Worm (Caenorhabditis elegans): ENCODE measurements around the gene nhr-18.
"Not testable (repeated sequence)": the region's sequence is repeated elsewhere in the genome, so short reads cannot be mapped to it uniquely, and the experiment has no call there.

Gene nhr-18

DNA sequence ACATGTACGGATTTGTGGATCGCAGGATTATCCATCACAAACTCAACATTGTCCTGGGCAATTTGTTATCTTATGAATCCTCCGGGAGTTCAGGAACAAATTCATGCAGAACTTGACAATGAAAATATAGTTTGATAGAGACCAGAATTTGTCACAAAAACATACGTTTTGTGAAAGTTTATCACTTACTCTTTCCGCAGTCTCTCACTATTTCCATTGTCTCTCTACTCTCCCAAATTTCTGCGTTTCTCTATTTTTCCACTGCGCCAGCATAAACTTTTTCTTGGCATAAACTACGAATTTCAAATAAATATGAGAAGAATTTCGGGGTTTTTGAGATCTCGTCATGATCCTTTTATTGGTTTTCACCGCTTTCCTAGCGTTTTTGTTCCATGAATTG is 15.6 kb downstream of the nhr-18 start, which contains the start of gene cyp-33C3:
Gene cyp-33C3, plus strand, starts transcription at position 149 of the 400 bp plus-strand sequence.
- TF ChIP-seq W03F9.2 (tag; optimal IDR thresholded peaks at IDR 0.05) (no peak), him-1 (tag; optimal IDR thresholded peaks at IDR 0.05) (no peak), dao-5 (tag; optimal IDR thresholded peaks at IDR 0.05) (no peak)

DNA sequence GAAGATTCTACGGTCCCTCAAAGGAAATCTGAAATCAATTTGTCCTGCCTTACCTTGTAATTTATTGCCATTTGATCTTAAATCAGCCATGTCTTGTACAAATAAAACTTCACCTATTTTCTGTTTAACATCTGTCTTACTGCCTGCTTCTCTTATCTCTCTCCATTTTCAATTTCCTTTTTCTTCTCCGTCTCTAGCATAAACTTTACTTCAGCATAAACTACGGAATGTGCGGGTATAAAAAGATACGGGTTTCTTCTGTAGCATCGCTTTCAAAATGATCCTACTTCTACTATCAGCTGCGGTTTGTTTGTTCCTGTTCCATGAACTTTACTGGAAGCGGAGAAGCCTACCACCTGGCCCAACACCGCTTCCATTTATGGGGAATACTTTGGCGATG is 17.7 kb downstream of the nhr-18 start, which contains the start of gene cyp-33C5:
Gene cyp-33C5, plus strand, starts transcription at position 254 of the 400 bp plus-strand sequence.
- no peak for TF ChIP-seq W03F9.2 (tag; optimal IDR thresholded peaks at IDR 0.05)
- TF ChIP-seq dao-5 (tag; optimal IDR thresholded peaks at IDR 0.05) = no peak
- TF ChIP-seq him-1 (tag; optimal IDR thresholded peaks at IDR 0.05) = no peak

DNA sequence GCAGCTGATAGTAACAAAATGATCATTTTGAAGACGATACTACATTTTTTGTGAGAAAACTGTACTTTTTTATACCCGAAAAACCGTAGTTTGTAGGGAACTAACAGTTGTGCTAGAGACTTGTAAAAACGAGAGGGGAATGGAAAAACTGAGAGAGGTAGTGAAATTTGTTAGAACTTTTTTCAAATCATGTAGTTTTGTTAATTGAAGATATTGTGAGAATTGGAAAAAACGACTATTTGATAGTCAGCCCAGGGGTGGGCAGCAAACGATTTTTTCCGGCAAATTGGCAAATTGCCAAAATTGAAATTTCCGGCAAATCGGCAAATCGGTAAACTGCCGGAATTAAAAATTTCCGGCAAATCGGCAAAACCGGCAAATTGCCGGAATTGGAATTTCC is 22.3 kb downstream of the nhr-18 start, which contains the start of gene cyp-33C6:
Gene cyp-33C6, minus strand, starts transcription at position 101 of the 400 bp plus-strand sequence.
- TF ChIP-seq him-1 (tag; optimal IDR thresholded peaks at IDR 0.05) (no peak), W03F9.2 (tag; optimal IDR thresholded peaks at IDR 0.05) (no peak), dao-5 (tag; optimal IDR thresholded peaks at IDR 0.05) (no peak)

DNA sequence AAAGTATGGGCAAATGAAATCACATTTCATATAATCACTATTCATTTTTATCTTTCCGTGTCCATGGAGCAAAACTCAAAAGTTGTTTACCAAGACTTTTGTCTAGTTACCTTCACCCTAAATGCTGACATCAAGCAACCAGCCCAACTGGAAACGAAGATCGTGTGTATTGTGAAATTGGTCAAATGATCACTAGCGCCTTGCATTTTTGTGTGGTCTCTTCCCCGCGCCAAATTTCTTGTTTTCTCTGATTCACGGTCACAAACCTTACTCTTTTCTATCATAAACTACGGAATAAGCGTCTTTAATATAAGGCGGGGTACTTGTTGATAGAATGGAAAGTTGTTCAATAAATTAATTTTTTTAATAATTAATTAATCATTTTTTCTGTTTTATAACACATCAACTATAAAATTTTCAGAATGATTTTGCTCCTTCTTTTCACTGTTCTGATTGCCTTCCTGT is 23.2 kb downstream of the nhr-18 start, which contains the start of gene cyp-33C7:
Gene cyp-33C7, plus strand, starts transcription at position 415 of the 465 bp plus-strand sequence.
- TF ChIP-seq W03F9.2 (tag; optimal IDR thresholded peaks at IDR 0.05) (no peak), dao-5 (tag; optimal IDR thresholded peaks at IDR 0.05) (no peak), him-1 (tag; optimal IDR thresholded peaks at IDR 0.05) (no peak)

DNA sequence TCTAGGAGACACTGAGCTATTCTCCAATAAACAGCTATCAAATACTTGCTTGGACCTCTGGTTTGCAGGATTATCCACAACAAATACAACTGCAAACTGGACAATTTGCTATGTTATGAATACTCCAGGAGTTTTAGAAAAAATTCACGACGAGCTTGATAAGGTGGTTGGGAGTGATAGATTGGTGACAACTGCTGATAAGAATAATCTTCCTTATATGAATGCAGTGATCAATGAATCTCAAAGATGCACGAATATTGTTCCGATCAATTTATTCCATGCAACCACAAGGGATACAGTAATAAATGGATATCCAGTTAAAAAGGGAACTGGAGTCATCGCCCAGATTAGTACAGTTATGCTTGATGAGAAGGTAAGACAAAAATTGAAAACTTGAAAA is 24.8 kb downstream of the nhr-18 start:
- no peak for TF ChIP-seq him-1 (tag; optimal IDR thresholded peaks at IDR 0.05)
- no peak for TF ChIP-seq dao-5 (tag; optimal IDR thresholded peaks at IDR 0.05)
- TF ChIP-seq W03F9.2 (tag; optimal IDR thresholded peaks at IDR 0.05) = no peak

DNA sequence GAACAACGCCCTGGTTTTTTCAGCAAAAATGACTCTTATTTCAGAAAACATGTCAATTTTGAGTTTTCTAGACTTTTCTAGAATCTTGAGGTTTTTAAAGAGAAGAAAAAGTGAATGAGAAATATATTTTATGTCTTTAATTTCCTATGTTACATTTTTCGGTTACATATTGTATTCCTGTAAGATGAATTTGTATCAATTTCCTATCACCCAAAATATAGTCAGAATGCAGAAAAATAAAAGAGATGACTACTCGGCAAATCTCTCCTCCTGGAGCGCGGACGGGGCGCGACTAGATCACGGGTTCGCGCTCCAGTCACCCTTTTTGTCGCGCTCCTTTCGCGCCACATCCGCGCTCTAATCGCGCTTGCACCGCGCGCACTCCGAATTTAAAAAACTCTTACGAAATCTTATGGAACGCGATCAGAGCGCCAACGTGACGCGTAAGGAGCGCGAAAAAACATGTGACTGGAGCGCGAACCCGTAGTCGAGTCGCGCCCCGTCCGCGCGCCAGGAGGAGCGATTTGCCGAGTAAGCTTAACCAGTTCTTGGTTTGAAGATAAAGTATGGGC is 27.6 kb downstream of the nhr-18 start, which contains the start of gene str-253:
Gene str-253, minus strand, starts transcription at position 51 of the 572 bp plus-strand sequence.
- TF ChIP-seq dao-5 (tag; optimal IDR thresholded peaks at IDR 0.05) (no peak), W03F9.2 (tag; optimal IDR thresholded peaks at IDR 0.05) (no peak), him-1 (tag; optimal IDR thresholded peaks at IDR 0.05) (no peak)

DNA sequence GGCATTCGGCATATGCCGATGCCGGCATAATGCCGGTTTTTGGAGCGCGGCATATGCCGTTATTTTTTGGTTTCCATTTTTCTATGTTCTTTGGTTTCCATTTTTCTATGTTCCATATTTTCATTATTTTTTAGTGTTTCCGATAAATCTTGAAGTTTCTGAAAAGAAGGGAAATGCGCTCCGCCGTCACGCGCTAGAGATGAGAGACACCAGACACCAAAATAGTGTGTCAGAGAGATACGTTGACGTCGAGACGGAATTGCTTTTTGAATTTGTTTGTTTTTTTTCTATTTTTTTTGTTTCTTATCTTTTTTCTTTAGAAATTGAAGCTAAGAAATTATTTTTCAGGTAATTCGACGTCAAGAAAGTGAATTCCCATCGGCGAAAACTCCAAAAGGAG is 28.2 kb downstream of the nhr-18 start, which contains the start of gene F41B5.1:
Gene F41B5.1, plus strand, starts transcription at position 343 of the 400 bp plus-strand sequence.
- TF ChIP-seq dao-5, W03F9.2, him-1 (tag; optimal IDR thresholded peaks at IDR 0.05): not testable (repeated sequence)

DNA sequence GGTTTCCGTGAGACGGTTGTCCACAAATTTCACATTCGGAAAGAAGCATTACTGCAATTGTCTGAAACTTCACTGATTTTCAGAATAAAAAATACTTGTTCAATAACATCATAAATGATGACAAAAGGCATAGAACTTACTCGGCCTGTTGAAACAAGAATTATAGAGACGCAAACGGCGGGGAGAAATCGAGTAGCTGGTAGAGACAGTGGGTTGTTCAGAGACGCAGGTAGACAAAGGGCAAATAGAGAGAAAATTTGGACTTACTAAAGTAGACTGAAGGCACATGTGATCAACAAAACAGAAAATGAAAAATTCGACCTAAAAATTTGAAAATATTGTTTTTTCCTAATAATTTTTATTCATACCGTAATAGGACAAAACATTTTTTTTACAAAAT is 32.7 kb downstream of the nhr-18 start, which contains the start of gene nhr-182:
Gene nhr-182, minus strand, starts transcription at position 178 of the 400 bp plus-strand sequence.
- TF ChIP-seq dao-5 (tag; optimal IDR thresholded peaks at IDR 0.05) = no peak

DNA sequence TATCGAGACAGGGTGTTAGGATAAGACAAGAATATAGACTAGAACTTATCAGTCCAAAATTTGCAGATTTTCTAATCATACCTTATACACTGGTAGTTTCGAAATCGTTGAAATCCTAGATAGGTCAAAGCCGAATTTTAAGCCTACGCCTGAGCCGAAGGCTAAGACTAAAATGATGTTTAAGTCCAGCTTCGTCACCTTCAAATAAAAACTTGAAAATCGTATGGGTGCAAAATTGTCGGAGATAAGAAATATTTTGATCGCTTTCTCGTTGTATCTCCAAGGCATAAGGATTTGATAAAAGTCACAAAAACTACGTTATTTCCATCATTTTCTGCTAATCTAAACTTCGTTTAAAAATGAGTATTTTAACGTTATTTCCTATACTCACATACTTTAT is 33.7 kb downstream of the nhr-18 start, which contains the start of gene F41B5.12:
Gene F41B5.12, plus strand, starts transcription at position 301 of the 400 bp plus-strand sequence.
- TF ChIP-seq him-1 (tag; optimal IDR thresholded peaks at IDR 0.05) = no peak
- no peak for TF ChIP-seq W03F9.2 (tag; optimal IDR thresholded peaks at IDR 0.05)
- TF ChIP-seq dao-5 (tag; optimal IDR thresholded peaks at IDR 0.05) = no peak

DNA sequence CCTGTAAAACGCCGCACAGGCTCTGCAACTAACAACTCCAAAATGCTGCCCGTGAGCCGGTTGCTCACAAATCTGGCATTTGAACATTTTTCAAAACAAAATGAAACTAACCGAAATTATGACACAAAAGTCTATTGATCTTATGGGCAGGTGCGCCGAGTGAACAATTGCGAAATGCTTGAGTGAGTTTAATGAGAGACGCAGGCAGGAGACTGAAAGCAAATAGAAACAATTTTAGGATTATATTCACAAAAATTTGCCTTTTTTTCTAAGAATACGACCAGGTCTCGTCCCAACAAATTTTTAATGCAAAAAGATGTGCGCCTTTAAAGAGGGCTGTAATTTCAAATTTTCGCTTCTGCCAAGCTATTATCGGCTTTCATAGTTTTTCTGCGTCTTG is 37.5 kb downstream of the nhr-18 start, which contains the start of gene nhr-183:
Gene nhr-183, minus strand, starts transcription at position 180 of the 400 bp plus-strand sequence.
- TF ChIP-seq dao-5 (tag; optimal IDR thresholded peaks at IDR 0.05) (no peak), him-1 (tag; optimal IDR thresholded peaks at IDR 0.05) (no peak), W03F9.2 (tag; optimal IDR thresholded peaks at IDR 0.05) (no peak)

DNA sequence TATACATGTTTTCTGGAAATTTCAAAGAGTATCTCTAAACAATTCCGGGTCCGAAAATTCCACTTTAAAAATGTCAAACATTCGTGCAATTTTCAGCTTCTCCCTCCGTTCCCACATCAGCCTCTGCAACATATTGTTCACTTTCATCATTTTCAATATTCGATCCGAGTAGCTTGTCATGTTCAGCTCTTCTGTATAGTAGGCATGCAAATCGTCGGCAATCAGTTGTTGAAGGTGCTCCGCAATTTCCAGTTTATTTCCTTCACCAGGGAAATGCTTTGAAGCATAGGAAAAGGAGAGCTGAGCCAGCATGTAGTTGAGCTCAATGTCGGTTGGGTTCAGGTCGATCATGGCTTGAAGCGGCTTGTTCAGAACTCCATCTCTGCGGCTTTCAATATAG is 37.9 kb downstream of the nhr-18 start:
- no peak for TF ChIP-seq W03F9.2 (tag; optimal IDR thresholded peaks at IDR 0.05)
- TF ChIP-seq dao-5 (tag; optimal IDR thresholded peaks at IDR 0.05) = no peak
- no peak for TF ChIP-seq him-1 (tag; optimal IDR thresholded peaks at IDR 0.05)

DNA sequence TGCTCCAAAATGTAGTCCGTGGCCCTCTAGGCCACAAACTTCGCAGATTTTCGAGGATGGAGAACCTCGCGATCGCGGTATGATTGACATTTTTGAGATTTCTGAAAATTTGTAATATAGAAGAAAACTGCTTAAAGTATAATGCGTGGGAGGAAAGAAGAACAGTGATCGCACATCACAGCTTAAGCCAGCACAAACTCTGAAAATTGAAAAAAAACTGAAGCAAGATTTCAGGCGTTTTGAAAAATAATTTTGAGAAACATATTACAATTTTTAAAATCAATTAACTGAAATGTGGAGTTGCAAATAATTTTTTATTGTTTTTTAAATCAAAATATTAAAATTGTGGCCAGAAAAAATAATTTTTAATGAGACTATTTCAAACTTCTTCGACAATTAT is 40.0 kb downstream of the nhr-18 start, which contains the start of gene nhr-275:
Gene nhr-275, minus strand, starts transcription at position 101 of the 400 bp plus-strand sequence.
- no peak for TF ChIP-seq W03F9.2 (tag; optimal IDR thresholded peaks at IDR 0.05)
- TF ChIP-seq him-1 (tag; optimal IDR thresholded peaks at IDR 0.05) = no peak
- TF ChIP-seq dao-5 (tag; optimal IDR thresholded peaks at IDR 0.05) = no peak

DNA sequence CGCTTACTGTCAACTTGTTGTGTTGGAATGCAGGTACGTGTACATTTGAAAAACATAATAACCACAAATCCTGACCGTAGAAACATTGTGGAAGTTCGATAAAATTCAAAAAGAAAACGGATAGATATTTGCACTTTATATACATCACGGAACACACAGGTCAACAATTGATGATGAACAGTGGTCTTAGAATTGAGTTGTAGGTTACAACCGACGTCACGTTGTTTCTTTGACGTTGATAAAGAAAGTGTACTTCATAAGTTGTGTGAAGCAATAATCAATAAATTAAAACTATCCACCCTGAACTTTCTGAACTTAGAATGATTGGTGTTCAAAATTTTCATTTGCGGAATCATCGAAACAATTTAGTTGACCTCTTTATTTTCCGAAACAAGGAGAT is 44.7 kb downstream of the nhr-18 start, which contains the start of gene Y5H2A.1:
Gene Y5H2A.1, minus strand, starts transcription at position 101 of the 400 bp plus-strand sequence.
- TF ChIP-seq W03F9.2 (tag; optimal IDR thresholded peaks at IDR 0.05) (no peak), dao-5 (tag; optimal IDR thresholded peaks at IDR 0.05) (no peak), him-1 (tag; optimal IDR thresholded peaks at IDR 0.05) (no peak)

DNA sequence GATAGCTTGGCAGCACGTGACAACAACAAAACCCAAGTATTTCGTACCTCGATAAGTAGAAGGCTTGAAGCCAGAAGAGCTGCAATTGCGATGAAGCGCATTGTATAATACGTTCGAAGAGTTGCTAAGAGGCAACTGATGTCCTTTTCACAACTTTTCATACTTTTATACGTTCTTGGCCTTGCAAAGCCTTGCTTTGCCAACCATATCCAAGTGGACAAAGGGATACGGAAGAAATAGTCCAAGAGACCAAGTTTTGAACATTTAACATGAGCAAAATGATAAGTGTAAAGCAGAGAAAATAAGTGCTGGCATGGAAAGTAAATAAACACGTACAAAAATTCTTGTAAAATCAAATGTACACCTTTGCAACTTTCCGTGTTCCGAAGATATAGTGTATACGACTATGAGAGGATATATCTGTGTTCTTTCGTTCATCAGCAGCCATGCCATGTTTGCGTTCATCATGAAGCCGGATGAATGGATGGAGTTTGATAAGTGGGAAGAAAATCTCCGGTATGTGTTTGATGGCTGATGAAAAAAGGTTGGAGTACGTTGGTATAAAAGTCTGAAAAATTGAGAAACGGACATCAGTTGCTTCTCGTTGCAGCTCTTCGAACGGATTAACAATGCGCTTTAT is 47.4 kb downstream of the nhr-18 start, which contains the start of the genes Y5H2A.4 and abu-4:
Gene Y5H2A.4, minus strand, starts transcription at position 101 of the 640 bp plus-strand sequence.
Gene abu-4, plus strand, starts transcription at position 590 of the 640 bp plus-strand sequence.
- TF ChIP-seq dao-5 (tag; optimal IDR thresholded peaks at IDR 0.05) (no peak), W03F9.2 (tag; optimal IDR thresholded peaks at IDR 0.05) (no peak), him-1 (tag; optimal IDR thresholded peaks at IDR 0.05) (no peak)
